Worm (Caenorhabditis elegans): ENCODE measurements around the gene C56A3.4.

- TF ChIP-seq F39B2.1 (GFP tag; IDR thresholded peaks at IDR 0.05) (no peak), snpc-3.4 (tag; optimal IDR thresholded peaks at IDR 0.05) (no peak), lag-1 (GFP tag; IDR thresholded peaks at IDR 0.05) (no peak), F55B11.4 (tag; optimal IDR thresholded peaks at IDR 0.05; ENCODE audit: borderline replicate concordance, insufficient read depth) (no peak), him-1 (tag; optimal IDR thresholded peaks at IDR 0.05) (no peak), lin-35 (GFP tag; optimal IDR thresholded peaks at IDR 0.05) (no peak), snpc-4 (GFP tag; optimal IDR thresholded peaks at IDR 0.05) (no peak), snpc-4 (tag; optimal IDR thresholded peaks at IDR 0.05) (no peak), nhr-27 (tag; optimal IDR thresholded peaks at IDR 0.05) (no peak), madf-8 (GFP tag; conservative IDR thresholded peaks at IDR 0.05) (no peak), F49E8.2 (tag; optimal IDR thresholded peaks at IDR 0.05; ENCODE audit: insufficient read depth) (no peak), efl-1 (GFP tag; optimal IDR thresholded peaks at IDR 0.05) (no peak), lir-1 (GFP tag; conservative IDR thresholded peaks at IDR 0.05) (no peak), zim-3 (tag; optimal IDR thresholded peaks at IDR 0.05) (no peak), T26A5.8 (tag; optimal IDR thresholded peaks at IDR 0.05) (no peak)
These were observed 15.4 kb downstream of the C56A3.4 start, which contains the start of gene frpr-5 for ce11 chrV:13536058-13536579.
